Fruit fly (Drosophila melanogaster) whole organism, adult: ENCODE measurements around the gene CG42674.
A peak's percentile ranks its signal among the peaks of the same experiment; 100 is the strongest.

Experiments used
- CG11617 ChIP-seq: fragments of 200-800 bp; sonication (Bioruptor generic); optimal IDR thresholded peaks from 2 replicates; lab custom pipeline; 2017; ENCODE audit warnings: mild to moderate bottlenecking, missing biosample characterization, missing genetic modification reagents, missing genetic modification characterization
- CG12768 ChIP-seq: fragments of 200-800 bp; sonication (Bioruptor generic); optimal IDR thresholded peaks from 2 replicates; lab custom pipeline; 2017; ENCODE audit warnings: missing biosample characterization, missing genetic modification characterization, mild to moderate bottlenecking, moderate library complexity, missing genetic modification reagents
- CG14711 ChIP-seq: fragments of 200-800 bp; sonication (Bioruptor generic); optimal IDR thresholded peaks from 2 replicates; lab custom pipeline; 2018; ENCODE audit warnings: missing biosample characterization, mild to moderate bottlenecking, missing genetic modification characterization, moderate library complexity
- CG1620 ChIP-seq: fragments of 200-800 bp; sonication (Bioruptor generic); optimal IDR thresholded peaks from 2 replicates; lab custom pipeline; 2016; ENCODE audit warnings: missing biosample characterization, missing genetic modification characterization
- CG33017 ChIP-seq: fragments of 200-800 bp; sonication (Bioruptor generic); optimal IDR thresholded peaks from 2 replicates; lab custom pipeline; 2018; ENCODE audit warnings: missing biosample characterization, mild to moderate bottlenecking, missing genetic modification characterization, moderate library complexity
- CG5204 ChIP-seq: fragments of 200-800 bp; sonication (Bioruptor generic); optimal IDR thresholded peaks from 2 replicates; lab custom pipeline; 2016; ENCODE audit warnings: missing biosample characterization, missing genetic modification characterization
- CG7045 ChIP-seq: fragments of 200-800 bp; sonication (Bioruptor generic); optimal IDR thresholded peaks from 2 replicates; lab custom pipeline; 2017; ENCODE audit warnings: missing biosample characterization, mild to moderate bottlenecking, missing genetic modification characterization
- CG7101 ChIP-seq: fragments of 200-800 bp; sonication (Bioruptor generic); optimal IDR thresholded peaks from 2 replicates; lab custom pipeline; 2018; ENCODE audit warnings: missing biosample characterization, mild to moderate bottlenecking, missing genetic modification characterization, moderate library complexity
- Clk ChIP-seq: fragments of 200-800 bp; sonication (Bioruptor generic); optimal IDR thresholded peaks from 2 replicates; lab custom pipeline; 2017; ENCODE audit warnings: missing biosample characterization, missing genetic modification characterization
- Crg-1 ChIP-seq: fragments of 200-800 bp; sonication (Bioruptor generic); optimal IDR thresholded peaks from 2 replicates; lab custom pipeline; 2016; ENCODE audit warnings: missing biosample characterization, missing genetic modification characterization
- Hr96 ChIP-seq: fragments of 200-800 bp; sonication (Bioruptor generic); optimal IDR thresholded peaks from 2 replicates; lab custom pipeline; 2016; ENCODE audit warnings: missing biosample characterization, missing genetic modification characterization
- Mnt ChIP-seq: fragments of 200-800 bp; sonication (Bioruptor generic); optimal IDR thresholded peaks from 2 replicates; lab custom pipeline; 2016; ENCODE audit warnings: missing biosample characterization, mild to moderate bottlenecking, missing genetic modification characterization
- bab1 ChIP-seq: fragments of 200-800 bp; sonication (Bioruptor generic); optimal IDR thresholded peaks from 3 replicates; lab custom pipeline; 2019; ENCODE audit warnings: missing biosample characterization, mild to moderate bottlenecking, missing genetic modification characterization, moderate library complexity
- cic ChIP-seq: fragments of 200-800 bp; sonication (Bioruptor generic); optimal IDR thresholded peaks from 2 replicates; lab custom pipeline; 2017; ENCODE audit warnings: missing biosample characterization, mild to moderate bottlenecking, missing genetic modification characterization, moderate library complexity
- cnc ChIP-seq, 2 experiments: fragments of >200 bp; optimal IDR thresholded peaks; 2 replicates each; lab custom pipeline; 2017
- kay ChIP-seq: fragments of 200-800 bp; sonication (Bioruptor generic); peaks from one replicate; lab custom pipeline; 2016; ENCODE audit warnings: missing biosample characterization, missing genetic modification characterization, borderline replicate concordance
- ovo ChIP-seq: fragments of 200-800 bp; sonication (Bioruptor generic); optimal IDR thresholded peaks from 2 replicates; lab custom pipeline; 2016; ENCODE audit warnings: missing biosample characterization, missing genetic modification characterization
- pad ChIP-seq: fragments of 200-800 bp; sonication (Bioruptor generic); optimal IDR thresholded peaks from 3 replicates; lab custom pipeline; 2017; ENCODE audit warnings: missing biosample characterization, missing genetic modification characterization, mild to moderate bottlenecking, moderate library complexity, missing genetic modification reagents
- tj ChIP-seq: fragments of 200-800 bp; sonication (Bioruptor generic); optimal IDR thresholded peaks from 3 replicates; lab custom pipeline; 2017; ENCODE audit warnings: missing biosample characterization, mild to moderate bottlenecking, missing genetic modification characterization, moderate library complexity
- toe ChIP-seq: fragments of 200-800 bp; sonication (Bioruptor generic); optimal IDR thresholded peaks from 2 replicates; lab custom pipeline; 2016; ENCODE audit warnings: missing biosample characterization, missing genetic modification characterization

Gene CG42674

dm6 chr3L:20221412-20221864, 23.3 kb upstream of the CG42674 start, which contains the start of gene CG17145:
Gene CG17145 (plus strand): TSS chr3L:20221814.
- TF ChIP-seq ovo (GFP tag; lab: Kevin White, UChicago) (no peak), CG7045 (GFP tag; lab: Kevin White, UChicago) (no peak), CG7101 (tag; lab: Kevin White, UChicago) (no peak), kay (no peak)

dm6 chr3L:20220918-20221317, 22.8 kb upstream of the CG42674 start:
- TF ChIP-seq bab1 (GFP tag; lab: Kevin White, UChicago) (no peak), CG7045 (GFP tag; lab: Kevin White, UChicago) (no peak), ovo (GFP tag; lab: Kevin White, UChicago) (no peak), Crg-1 (no peak), kay (no peak), tj (GFP tag; lab: Kevin White, UChicago) (no peak), CG11617 (GFP tag; lab: Kevin White, UChicago) (no peak), cnc (optimal IDR thresholded peaks at IDR 0.05; lab: Kevin White, UChicago) (no peak), CG33017 (tag; lab: Kevin White, UChicago) (no peak), CG5204 (no peak), Clk (GFP tag; lab: Kevin White, UChicago) (no peak), CG1620 (GFP tag; lab: Kevin White, UChicago) (no peak), cic (GFP tag; lab: Kevin White, UChicago) (no peak), pad (no peak), Hr96 (GFP tag; lab: Kevin White, UChicago) (no peak), Mnt (GFP tag; lab: Kevin White, UChicago) (no peak), toe (GFP tag; lab: Kevin White, UChicago) (no peak)

- TF ChIP-seq tj (GFP tag; lab: Kevin White, UChicago), result no peak
Measured at dm6 chr3L:20220374-20220773, 22.3 kb upstream of the CG42674 start, which contains the start of gene CG6933. Gene CG6933 (minus strand): TSS chr3L:20220420.

- TF ChIP-seq CG5204 (no peak), Crg-1 (no peak), Hr96 (GFP tag; lab: Kevin White, UChicago) (no peak), CG7045 (GFP tag; lab: Kevin White, UChicago) (no peak), CG12768 (no peak), CG33017 (tag; lab: Kevin White, UChicago) (no peak), cnc (optimal IDR thresholded peaks at IDR 0.05; lab: Kevin White, UChicago) (no peak), bab1 (GFP tag; lab: Kevin White, UChicago) (no peak), cic (GFP tag; lab: Kevin White, UChicago) (no peak), toe (GFP tag; lab: Kevin White, UChicago) (no peak), kay (no peak), CG7101 (tag; lab: Kevin White, UChicago) (no peak), Mnt (GFP tag; lab: Kevin White, UChicago) (no peak), ovo (GFP tag; lab: Kevin White, UChicago) (no peak), CG1620 (GFP tag; lab: Kevin White, UChicago) (no peak), CG14711 (tag; lab: Kevin White, UChicago) (no peak), CG11617 (GFP tag; lab: Kevin White, UChicago) (no peak)
Measured at dm6 chr3L:20212022-20212421, 13.9 kb upstream of the CG42674 start, which contains the start of gene CG7017. Gene CG7017 (minus strand): TSS chr3L:20212122.

- TF ChIP-seq CG33017 (tag; lab: Kevin White, UChicago) (no peak), CG14711 (tag; lab: Kevin White, UChicago) (no peak), CG7045 (GFP tag; lab: Kevin White, UChicago) (no peak), bab1 (GFP tag; lab: Kevin White, UChicago) (no peak), Hr96 (GFP tag; lab: Kevin White, UChicago) (no peak), Crg-1 (no peak), CG11617 (GFP tag; lab: Kevin White, UChicago) (no peak), CG7101 (tag; lab: Kevin White, UChicago) (no peak), toe (GFP tag; lab: Kevin White, UChicago) (no peak), CG5204 (no peak), cnc (optimal IDR thresholded peaks at IDR 0.05; lab: Kevin White, UChicago) (no peak)
Measured at dm6 chr3L:20209896-20210295, 11.8 kb upstream of the CG42674 start.

dm6 chr3L:20209092-20209491, 11.0 kb upstream of the CG42674 start:
- TF ChIP-seq CG5204, result no peak
- no peak for TF ChIP-seq CG33017 (tag; lab: Kevin White, UChicago)
- TF ChIP-seq cic (GFP tag; lab: Kevin White, UChicago), result peak; percentile 32
- no peak for TF ChIP-seq toe (GFP tag; lab: Kevin White, UChicago)

- TF ChIP-seq CG1620 (GFP tag; lab: Kevin White, UChicago) (no peak), kay (peak; percentile 57)
Measured at dm6 chr3L:20206950-20207584, 8.9 kb upstream of the CG42674 start, which contains the start of gene CG6996. Gene CG6996 (plus strand): TSS chr3L:20207534.
